Fruit fly (Drosophila melanogaster): Measurements from ENCODE around the gene CG43391.
"Not testable (repeated sequence)": the region's sequence is repeated elsewhere in the genome, so short reads cannot be mapped to it uniquely, and the experiment has no call there.

Gene CG43391

DNA sequence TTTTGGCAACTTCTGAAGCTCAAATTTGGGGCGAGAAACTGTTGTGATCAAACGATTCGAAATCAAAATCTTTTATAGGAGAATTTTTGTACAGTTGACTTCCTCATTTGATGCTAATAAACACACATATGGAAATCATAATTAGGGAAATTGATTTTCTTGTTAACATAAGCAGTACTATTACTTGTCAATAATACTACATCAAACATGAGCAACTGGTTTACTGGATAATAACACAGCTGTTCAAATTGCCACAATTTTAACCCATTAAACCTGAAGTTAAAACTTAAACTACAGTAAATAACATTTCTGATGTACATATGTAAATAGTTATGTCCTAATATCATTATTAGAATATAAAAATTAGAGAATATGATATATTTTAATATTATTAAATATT lies 900 bp downstream of the CG43391 start, which contains the start of gene CG43390:
Gene CG43390 (minus strand): TSS at position 32 of the 400 bp plus-strand sequence.
- TF ChIP-seq Pif1B (GFP tag; optimal IDR thresholded peaks at IDR 0.05) (no peak), CG34367 (tag; optimal IDR thresholded peaks at IDR 0.05) (no peak), CG12605 (GFP tag; IDR thresholded peaks at IDR 0.05) (no peak), EcR (GFP tag; optimal IDR thresholded peaks at IDR 0.05) (no peak), CG13204 (GFP tag; optimal IDR thresholded peaks at IDR 0.05) (no peak), rn (GFP tag; IDR thresholded peaks at IDR 0.05) (no peak), CG10348 (GFP tag; IDR thresholded peaks at IDR 0.05) (no peak), fd96Ca (GFP tag; IDR thresholded peaks at IDR 0.05) (no peak), CG15710 (tag; optimal IDR thresholded peaks at IDR 0.05) (no peak), CG32121 (GFP tag; IDR thresholded peaks at IDR 0.05) (no peak), Pif1A (GFP tag; optimal IDR thresholded peaks at IDR 0.05) (no peak), CG9948 (tag; optimal IDR thresholded peaks at IDR 0.05) (no peak), D1 (tag; optimal IDR thresholded peaks at IDR 0.05) (no peak), gl (tag; optimal IDR thresholded peaks at IDR 0.05) (no peak)

DNA sequence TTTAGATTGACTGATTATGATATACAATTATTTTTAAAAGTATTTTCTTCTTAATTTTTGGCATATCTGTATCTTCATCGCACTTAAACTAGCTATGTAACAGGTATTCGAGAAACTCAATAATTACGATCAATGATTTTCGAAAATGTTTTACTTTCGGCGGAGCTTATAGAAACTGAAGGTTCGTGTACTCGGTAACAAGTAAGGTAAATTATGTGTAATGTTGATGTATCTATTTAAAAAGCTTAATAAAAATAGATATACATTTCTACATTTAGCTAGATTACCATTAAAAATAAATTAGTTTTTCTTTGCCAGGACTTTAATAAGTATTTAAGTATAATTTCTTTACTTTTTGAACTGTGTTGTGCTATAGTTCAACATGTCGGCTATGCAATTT lies 2.0 kb downstream of the CG43391 start:
- TF ChIP-seq D1 (tag; optimal IDR thresholded peaks at IDR 0.05) (peak; percentile 70), Pif1B (GFP tag; optimal IDR thresholded peaks at IDR 0.05) (no peak)

DNA sequence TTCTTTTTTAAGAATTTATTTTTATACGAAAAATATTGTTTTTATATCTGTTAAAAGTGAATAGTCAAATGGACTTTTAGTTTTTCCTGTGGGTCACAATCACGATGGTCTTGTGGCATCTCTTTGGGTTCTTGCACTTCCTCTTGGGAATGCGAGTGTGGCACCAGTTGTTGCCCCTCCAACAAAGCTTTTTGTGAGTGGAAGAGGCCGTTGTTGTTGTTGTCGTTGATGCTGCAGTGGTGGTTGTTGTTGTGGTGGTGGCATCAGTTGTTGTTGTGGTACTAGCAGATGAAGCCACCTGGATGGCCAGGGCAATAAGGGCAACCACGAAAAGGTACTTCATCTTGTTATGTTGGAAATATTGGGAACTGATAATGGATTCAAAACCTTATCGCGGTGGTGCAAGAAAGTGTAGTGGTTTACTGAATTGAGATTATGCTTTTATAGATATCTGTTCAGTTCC lies 2.6 kb downstream of the CG43391 start, which contains the start of gene CG33270:
Gene CG33270 (minus strand): TSS at position 413 of the 463 bp plus-strand sequence.
- TF ChIP-seq Pif1A (GFP tag; optimal IDR thresholded peaks at IDR 0.05) (no peak), CG9948 (tag; optimal IDR thresholded peaks at IDR 0.05) (no peak), Ets98B (GFP tag; IDR thresholded peaks at IDR 0.05) (no peak), CG17806 (tag; optimal IDR thresholded peaks at IDR 0.05) (no peak), CG34367 (tag; optimal IDR thresholded peaks at IDR 0.05) (no peak), CG4496 (GFP tag; IDR thresholded peaks at IDR 0.05) (no peak), CG14655 (GFP tag; optimal IDR thresholded peaks at IDR 0.05) (no peak), Pif1B (GFP tag; optimal IDR thresholded peaks at IDR 0.05) (no peak), rn (GFP tag; IDR thresholded peaks at IDR 0.05) (no peak), D1 (tag; optimal IDR thresholded peaks at IDR 0.05) (no peak), CG12605 (GFP tag; IDR thresholded peaks at IDR 0.05) (no peak), CG32121 (GFP tag; IDR thresholded peaks at IDR 0.05) (no peak), gl (tag; optimal IDR thresholded peaks at IDR 0.05) (no peak), CG10348 (GFP tag; IDR thresholded peaks at IDR 0.05) (no peak), Snoo (tag; optimal IDR thresholded peaks at IDR 0.05) (no peak), CG15710 (tag; optimal IDR thresholded peaks at IDR 0.05) (no peak), CG8301 (tag; optimal IDR thresholded peaks at IDR 0.05) (no peak), CG13204 (GFP tag; optimal IDR thresholded peaks at IDR 0.05) (no peak), fd96Ca (GFP tag; IDR thresholded peaks at IDR 0.05) (no peak), EcR (GFP tag; optimal IDR thresholded peaks at IDR 0.05) (no peak)

DNA sequence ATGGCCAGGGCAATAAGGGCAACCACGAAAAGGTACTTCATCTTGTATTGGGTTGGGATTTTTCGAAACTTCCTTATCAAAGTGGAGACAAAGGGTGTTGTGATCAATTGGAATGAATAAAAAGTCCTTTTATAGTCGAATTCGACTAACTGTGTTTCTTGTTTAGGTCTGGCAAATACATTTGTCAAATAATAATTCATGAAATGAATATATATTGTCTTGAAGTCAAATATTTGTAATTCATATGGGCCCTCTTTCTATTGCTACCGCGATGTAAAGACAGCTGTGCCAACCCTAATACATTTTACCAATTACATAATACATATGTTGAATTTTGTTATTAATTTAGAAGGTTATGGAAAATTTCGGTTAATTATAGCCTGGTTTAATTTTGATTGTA lies 3.4 kb downstream of the CG43391 start, which contains the start of gene CG33271:
Gene CG33271 (minus strand): TSS at position 101 of the 400 bp plus-strand sequence.
- no peak for TF ChIP-seq fd96Ca (GFP tag; IDR thresholded peaks at IDR 0.05)

DNA sequence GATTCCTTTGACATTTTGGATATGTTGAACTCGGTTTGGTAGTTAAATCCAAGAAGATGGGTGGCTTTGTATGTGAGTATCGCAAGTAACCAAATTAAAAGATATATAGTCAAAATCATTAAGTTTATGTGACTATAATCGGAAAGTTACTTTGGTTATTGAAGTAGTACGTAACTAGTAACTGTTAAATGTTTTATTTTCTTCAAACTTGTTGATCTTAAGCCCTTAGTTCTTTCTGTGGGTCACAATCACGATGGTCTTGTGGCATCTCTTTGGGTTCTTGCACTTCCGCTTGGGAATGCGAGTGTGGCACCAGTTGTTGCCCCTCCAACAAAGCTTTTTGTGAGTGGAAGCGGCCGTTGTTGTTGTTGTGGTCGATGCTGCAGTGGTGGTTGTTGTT lies 3.9 kb downstream of the CG43391 start, which contains the start of gene CG33489:
Gene CG33489 (minus strand): TSS at position 101 of the 400 bp plus-strand sequence.
- TF ChIP-seq Snoo (tag; optimal IDR thresholded peaks at IDR 0.05); CG17806 (tag; optimal IDR thresholded peaks at IDR 0.05); fd96Ca (GFP tag; IDR thresholded peaks at IDR 0.05): not testable (repeated sequence)

DNA sequence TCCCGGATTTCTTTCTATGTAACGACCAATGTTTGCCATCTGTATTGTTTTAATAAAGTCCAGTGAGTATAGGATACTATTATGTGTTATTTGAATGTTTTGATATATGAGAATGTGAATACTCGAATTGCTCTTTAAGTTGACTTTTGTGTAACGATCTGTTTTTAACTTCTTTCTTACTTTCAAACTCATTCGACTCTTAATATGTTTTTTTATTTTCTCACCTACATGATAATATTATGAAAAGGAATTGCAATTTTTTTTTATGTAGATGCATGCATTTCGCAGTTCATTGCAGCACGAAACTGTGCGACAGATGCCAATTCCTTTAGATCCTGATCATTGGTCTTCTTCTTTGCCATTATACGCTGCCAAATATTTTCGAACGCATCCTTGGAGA lies 6.3 kb downstream of the CG43391 start, which contains the start of gene CG33490:
Gene CG33490 (minus strand): TSS at position 101 of the 400 bp plus-strand sequence.
- TF ChIP-seq rn (GFP tag; IDR thresholded peaks at IDR 0.05): no peak
- no peak for TF ChIP-seq Ets98B (GFP tag; IDR thresholded peaks at IDR 0.05)
- no peak for TF ChIP-seq EcR (GFP tag; optimal IDR thresholded peaks at IDR 0.05)
- no peak for TF ChIP-seq CG8159 (tag; optimal IDR thresholded peaks at IDR 0.05)
- TF ChIP-seq fd96Ca (GFP tag; IDR thresholded peaks at IDR 0.05): no peak
- no peak for TF ChIP-seq CG32121 (GFP tag; IDR thresholded peaks at IDR 0.05)
- TF ChIP-seq Snoo (tag; optimal IDR thresholded peaks at IDR 0.05): no peak
- TF ChIP-seq Pif1B (GFP tag; optimal IDR thresholded peaks at IDR 0.05): no peak
- no peak for TF ChIP-seq CG9948 (tag; optimal IDR thresholded peaks at IDR 0.05)

DNA sequence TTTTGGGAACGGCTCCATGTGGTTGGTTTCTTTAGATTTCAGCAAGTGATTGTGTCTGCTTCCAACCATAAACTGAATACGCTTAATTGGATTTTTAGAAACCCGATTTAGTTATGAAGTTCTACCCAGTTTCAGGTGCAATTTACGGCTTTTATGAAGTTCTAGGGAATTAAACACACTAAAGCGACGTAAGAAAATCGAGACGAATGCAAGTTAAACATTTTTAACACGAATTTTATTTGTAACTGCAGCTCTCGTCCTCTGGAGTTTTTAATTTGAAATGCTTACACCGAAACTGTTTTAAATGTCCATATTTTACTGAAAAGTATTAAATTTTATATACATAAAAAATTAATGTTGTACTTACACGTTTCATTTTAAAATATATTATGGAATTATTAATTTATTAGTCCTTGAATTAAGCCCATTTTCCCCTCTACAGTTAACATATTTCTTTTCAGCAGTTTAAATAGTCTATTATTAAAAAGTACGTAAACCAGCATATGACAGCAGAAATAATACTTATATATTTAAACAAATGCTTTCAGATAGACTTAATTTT lies 16.8 kb downstream of the CG43391 start, which contains the start of the genes CG46412 and CG33267:
Gene CG46412 (minus strand): TSS at position 101 of the 562 bp plus-strand sequence.
Gene CG33267 (plus strand): TSS at position 512 of the 562 bp plus-strand sequence.
- TF ChIP-seq CG4496 (GFP tag; IDR thresholded peaks at IDR 0.05) (no peak), CG14655 (GFP tag; optimal IDR thresholded peaks at IDR 0.05) (no peak), Snoo (tag; optimal IDR thresholded peaks at IDR 0.05) (no peak), CG10348 (GFP tag; IDR thresholded peaks at IDR 0.05) (no peak), CG9948 (tag; optimal IDR thresholded peaks at IDR 0.05) (no peak), rn (GFP tag; IDR thresholded peaks at IDR 0.05) (no peak), CG32121 (GFP tag; IDR thresholded peaks at IDR 0.05) (no peak), CG12605 (GFP tag; IDR thresholded peaks at IDR 0.05) (no peak), Pif1A (GFP tag; optimal IDR thresholded peaks at IDR 0.05) (no peak), CG34367 (tag; optimal IDR thresholded peaks at IDR 0.05) (no peak), D1 (tag; optimal IDR thresholded peaks at IDR 0.05) (no peak), EcR (GFP tag; optimal IDR thresholded peaks at IDR 0.05) (no peak)

Data from whole organism, pupa.